Fruit fly (Drosophila melanogaster) whole organism, embryonic: Measurements from ENCODE around the gene net.

Experiments used
- CG17802 ChIP-seq: fragments of 200-800 bp; sonication (Bioruptor generic); optimal IDR thresholded peaks from 2 replicates; lab custom pipeline; 2018; ENCODE audit warnings: missing biosample characterization, mild to moderate bottlenecking, missing genetic modification characterization, moderate library complexity
- CG18262 ChIP-seq: fragments of 200-800 bp; optimal IDR thresholded peaks from 3 replicates; lab custom pipeline; 2019; ENCODE audit warnings: missing biosample characterization, mild to moderate bottlenecking, missing genetic modification characterization, moderate library complexity
- CG4820 ChIP-seq: fragments of 200-800 bp; sonication (Bioruptor generic); optimal IDR thresholded peaks from 3 replicates; lab custom pipeline; 2016; ENCODE audit warnings: missing biosample characterization, missing genetic modification characterization
- CG6175 ChIP-seq: fragments of 200-800 bp; sonication (Bioruptor generic); IDR thresholded peaks from 3 replicates; pipeline ENCODE4 v1.3.6; 2022; ENCODE audit warnings: missing biosample characterization, missing genetic modification characterization
- CG9215 ChIP-seq: fragments of 200-800 bp; sonication (Bioruptor generic); IDR thresholded peaks from 2 replicates; pipeline ENCODE4 v1.3.6; 2022; ENCODE audit warnings: missing biosample characterization, missing genetic modification characterization
- HHEX ChIP-seq: fragments of 200-800 bp; sonication (Bioruptor generic); optimal IDR thresholded peaks from 3 replicates; lab custom pipeline; 2017; ENCODE audit warnings: missing biosample characterization, mild to moderate bottlenecking, missing genetic modification characterization, missing genetic modification reagents
- cato ChIP-seq: fragments of 200-800 bp; sonication (Bioruptor generic); optimal IDR thresholded peaks from 2 replicates; lab custom pipeline; 2016; ENCODE audit warnings: missing biosample characterization, missing genetic modification characterization, borderline replicate concordance
- insv ChIP-seq, 2 experiments: fragments of 200-800 bp; sonication (Bioruptor generic); optimal IDR thresholded peaks; 3 replicates each; lab custom pipeline; 2016 to 2018; ENCODE audit warnings: missing biosample characterization in 2 of 2, missing genetic modification characterization in 2 of 2
- nau ChIP-seq: fragments of 200-800 bp; sonication (Bioruptor generic); optimal IDR thresholded peaks from 3 replicates; lab custom pipeline; 2017; ENCODE audit warnings: missing biosample characterization, mild to moderate bottlenecking, missing genetic modification characterization, missing genetic modification reagents

- no peak for TF ChIP-seq CG18262 (tag; lab: Kevin White, UChicago)
- no peak for TF ChIP-seq cato (GFP tag; lab: Kevin White, UChicago)
- no peak for TF ChIP-seq CG9215 (GFP tag; lab: Robert Waterston, UW)
- TF ChIP-seq CG4820 (GFP tag; lab: Kevin White, UChicago): no peak
- no peak for TF ChIP-seq insv (GFP tag; optimal IDR thresholded peaks at IDR 0.05; lab: Kevin White, UChicago)
- no peak for TF ChIP-seq CG17802 (tag; lab: Kevin White, UChicago)
- TF ChIP-seq CG6175: no peak
- TF ChIP-seq nau (GFP tag; lab: Kevin White, UChicago): no peak
- no peak for TF ChIP-seq HHEX (GFP tag; lab: Kevin White, UChicago)
Measured at dm6 chr2L:107032-107431, 19.8 kb upstream of the net start.
